Worm (Caenorhabditis elegans) whole organism, late embryonic: Measurements from ENCODE around the gene magu-2.

Experiments
- F13H6.1 ChIP-seq: sonication (generic microtip); optimal IDR thresholded peaks from 2 replicates; lab custom pipeline; 2016; ENCODE audit warnings: missing genetic modification characterization, missing compliant biosample characterization
- K09A11.1 ChIP-seq: sonication (generic microtip); optimal IDR thresholded peaks from 2 replicates; lab custom pipeline; 2017; ENCODE audit warnings: antibody characterized with exemption, mild to moderate bottlenecking, missing genetic modification characterization, missing compliant biosample characterization; ENCODE audit not compliant: insufficient read depth
- Y22D7AL.16 ChIP-seq: sonication (generic microtip); optimal IDR thresholded peaks from 2 replicates; lab custom pipeline; 2016; ENCODE audit warnings: missing genetic modification characterization, missing compliant biosample characterization
- ahr-1 ChIP-seq: sonication (generic microtip); optimal IDR thresholded peaks from 2 replicates; lab custom pipeline; 2016; ENCODE audit warnings: missing genetic modification characterization, missing compliant biosample characterization
- ceh-2 ChIP-seq: sonication (generic microtip); optimal IDR thresholded peaks from 2 replicates; lab custom pipeline; 2016; ENCODE audit warnings: missing genotype, missing genetic modification characterization, missing compliant biosample characterization
- ceh-31 ChIP-seq: sonication (generic microtip); optimal IDR thresholded peaks from 2 replicates; lab custom pipeline; 2016; ENCODE audit warnings: missing genetic modification characterization, missing compliant biosample characterization
- ceh-34 ChIP-seq: sonication (generic microtip); optimal IDR thresholded peaks from 2 replicates; lab custom pipeline; 2016; ENCODE audit warnings: mild to moderate bottlenecking, missing genetic modification characterization, missing compliant biosample characterization
- ceh-45 ChIP-seq: fragments of 200-800 bp; sonication (Bioruptor generic); IDR thresholded peaks from 2 replicates; pipeline ENCODE4 v1.3.6; 2022; ENCODE audit warnings: missing genetic modification reagents, missing genetic modification characterization, missing compliant biosample characterization
- ceh-6 ChIP-seq: fragments of 200-800 bp; sonication (Bioruptor generic); optimal IDR thresholded peaks from 2 replicates; lab custom pipeline; 2018; ENCODE audit warnings: mild to moderate bottlenecking, missing genetic modification characterization, missing compliant biosample characterization
- che-1 ChIP-seq: sonication (generic microtip); optimal IDR thresholded peaks from 2 replicates; lab custom pipeline; 2016; ENCODE audit warnings: mild to moderate bottlenecking, missing genetic modification characterization, missing compliant biosample characterization
- ets-4 ChIP-seq: sonication (generic microtip); optimal IDR thresholded peaks from 2 replicates; lab custom pipeline; 2016; ENCODE audit warnings: missing genetic modification characterization, missing compliant biosample characterization
- fax-1 ChIP-seq: sonication (generic microtip); optimal IDR thresholded peaks from 2 replicates; lab custom pipeline; 2016; ENCODE audit warnings: missing genotype, missing genetic modification characterization, missing compliant biosample characterization
- fkh-6 ChIP-seq: sonication (generic microtip); optimal IDR thresholded peaks from 2 replicates; lab custom pipeline; 2016; ENCODE audit warnings: missing genetic modification characterization, missing compliant biosample characterization
- hlh-30 ChIP-seq: sonication (generic microtip); optimal IDR thresholded peaks from 2 replicates; lab custom pipeline; 2017; ENCODE audit warnings: antibody characterized with exemption, missing genetic modification characterization, missing compliant biosample characterization; ENCODE audit not compliant: insufficient read depth
- hlh-6 ChIP-seq: sonication (generic microtip); optimal IDR thresholded peaks from 2 replicates; lab custom pipeline; 2016; ENCODE audit warnings: missing genotype, missing genetic modification characterization, missing compliant biosample characterization
- hlh-8 ChIP-seq: sonication (generic microtip); optimal IDR thresholded peaks from 2 replicates; lab custom pipeline; 2016; ENCODE audit warnings: missing genotype, missing genetic modification characterization, missing compliant biosample characterization
- lim-6 ChIP-seq: sonication (generic microtip); optimal IDR thresholded peaks from 2 replicates; lab custom pipeline; 2016; ENCODE audit warnings: missing genetic modification characterization, missing compliant biosample characterization
- lin-11 ChIP-seq: fragments of 200-800 bp; sonication (Bioruptor generic); optimal IDR thresholded peaks from 2 replicates; lab custom pipeline; 2018; ENCODE audit warnings: mild to moderate bottlenecking, missing genetic modification characterization, missing compliant biosample characterization
- madf-2 ChIP-seq: sonication (generic microtip); optimal IDR thresholded peaks from 2 replicates; lab custom pipeline; 2017; ENCODE audit warnings: missing genetic modification characterization, missing compliant biosample characterization
- mec-3 ChIP-seq: sonication (generic microtip); optimal IDR thresholded peaks from 2 replicates; lab custom pipeline; 2016; ENCODE audit warnings: borderline replicate concordance, missing genetic modification characterization, missing compliant biosample characterization
- nfya-1 ChIP-seq: sonication (generic microtip); optimal IDR thresholded peaks from 2 replicates; lab custom pipeline; 2017; ENCODE audit warnings: missing genetic modification characterization, mild to moderate bottlenecking, missing compliant biosample characterization, antibody characterized with exemption, moderate library complexity
- nhr-232 ChIP-seq: sonication (generic microtip); optimal IDR thresholded peaks from 2 replicates; lab custom pipeline; 2016; ENCODE audit warnings: missing genetic modification characterization, missing compliant biosample characterization
- odd-2 ChIP-seq: sonication (generic microtip); optimal IDR thresholded peaks from 2 replicates; lab custom pipeline; 2017; ENCODE audit warnings: antibody characterized with exemption, mild to moderate bottlenecking, missing genetic modification characterization, missing compliant biosample characterization
- pat-9 ChIP-seq: fragments of 200-800 bp; sonication (Bioruptor generic); optimal IDR thresholded peaks from 2 replicates; lab custom pipeline; 2018; ENCODE audit warnings: mild to moderate bottlenecking, missing genetic modification characterization, moderate library complexity, missing compliant biosample characterization
- pax-1 ChIP-seq: fragments of 150-350 bp; optimal IDR thresholded peaks from 2 replicates; lab custom pipeline; 2014; ENCODE audit warnings: missing biosample characterization, missing genetic modification characterization
- pha-2 ChIP-seq: sonication (generic microtip); optimal IDR thresholded peaks from 2 replicates; lab custom pipeline; 2017; ENCODE audit warnings: mild to moderate bottlenecking, missing genetic modification characterization, missing compliant biosample characterization
- pha-4 ChIP-seq: fragments of 150-350 bp; optimal IDR thresholded peaks from 2 replicates; lab custom pipeline; 2018; ENCODE audit warnings: missing biosample characterization, missing genetic modification reagents, missing genetic modification characterization
- pqm-1 ChIP-seq: sonication (generic microtip); optimal IDR thresholded peaks from 2 replicates; lab custom pipeline; 2016; ENCODE audit warnings: missing genetic modification characterization, missing compliant biosample characterization
- ref-2 ChIP-seq: sonication (generic microtip); optimal IDR thresholded peaks from 2 replicates; lab custom pipeline; 2016; ENCODE audit warnings: missing genetic modification characterization, missing compliant biosample characterization
- rnt-1 ChIP-seq: sonication (generic microtip); optimal IDR thresholded peaks from 2 replicates; lab custom pipeline; 2016; ENCODE audit warnings: missing genetic modification characterization, missing compliant biosample characterization
- sox-4 ChIP-seq: sonication (generic microtip); optimal IDR thresholded peaks from 2 replicates; lab custom pipeline; 2017; ENCODE audit warnings: mild to moderate bottlenecking, missing genetic modification characterization, inconsistent platforms, missing compliant biosample characterization
- tbx-2 ChIP-seq: sonication (generic microtip); optimal IDR thresholded peaks from 2 replicates; lab custom pipeline; 2016; ENCODE audit warnings: missing genetic modification characterization, missing compliant biosample characterization
- tbx-7 ChIP-seq: sonication (generic microtip); optimal IDR thresholded peaks from 2 replicates; lab custom pipeline; 2016; ENCODE audit warnings: missing genotype, missing genetic modification characterization, missing compliant biosample characterization
- unc-3 ChIP-seq, 2 experiments: fragments of 200-800 bp in 1 of 2; sonication (Bioruptor generic) in 1 of 2; sonication (generic microtip) in 1 of 2; conservative IDR thresholded peaks in 1 of 2; optimal IDR thresholded peaks in 1 of 2; 2 replicates each; pipeline versions ENCODE4 v1.3.6 to Lab custom; 2016 to 2022; ENCODE audit warnings: missing compliant biosample characterization in 2 of 2, missing genetic modification characterization in 2 of 2, missing genetic modification reagents in 1 of 2
- unc-42 ChIP-seq: sonication (generic microtip); optimal IDR thresholded peaks from 2 replicates; lab custom pipeline; 2016; ENCODE audit warnings: missing genotype, missing genetic modification characterization, missing compliant biosample characterization
- unc-55 ChIP-seq: sonication (generic microtip); optimal IDR thresholded peaks from 2 replicates; lab custom pipeline; 2017; ENCODE audit warnings: missing biosample characterization, missing genetic modification reagents, missing genetic modification characterization
- unc-86 ChIP-seq: sonication (generic microtip); optimal IDR thresholded peaks from 2 replicates; lab custom pipeline; 2016; ENCODE audit warnings: missing genetic modification characterization, missing compliant biosample characterization
- zip-5 ChIP-seq: sonication (generic microtip); optimal IDR thresholded peaks from 2 replicates; lab custom pipeline; 2016; ENCODE audit warnings: missing genetic modification characterization, missing compliant biosample characterization
- ztf-16 ChIP-seq: sonication (generic microtip); optimal IDR thresholded peaks from 2 replicates; lab custom pipeline; 2017; ENCODE audit warnings: missing genetic modification characterization, missing compliant biosample characterization

Gene magu-2

ce11 chrV:8760416-8760815, 40.4 kb downstream of the magu-2 start, which contains the start of gene ddn-1:
Gene ddn-1, minus strand, starts transcription at chrV:8760516.
- no peak for TF ChIP-seq pha-4 (tag; lab: Kevin White, UChicago)

- TF ChIP-seq F13H6.1 (tag; lab: Kevin White, UChicago): no peak
- no peak for TF ChIP-seq ceh-31 (tag; lab: Kevin White, UChicago)
- TF ChIP-seq hlh-30 (tag; lab: Kevin White, UChicago): no peak
- TF ChIP-seq ceh-6 (GFP tag; lab: Kevin White, UChicago): no peak
- no peak for TF ChIP-seq ceh-45 (GFP tag; lab: Robert Waterston, UW)
- TF ChIP-seq tbx-2: no peak
- no peak for TF ChIP-seq tbx-7
- no peak for TF ChIP-seq hlh-8 (tag; lab: Kevin White, UChicago)
- no peak for TF ChIP-seq ceh-34 (tag; lab: Kevin White, UChicago)
- no peak for TF ChIP-seq fkh-6
Observed at ce11 chrV:8758618-8759017, 42.2 kb downstream of the magu-2 start, which contains the start of gene B0507.7. Gene B0507.7, minus strand, starts transcription at chrV:8758718.

ce11 chrV:8754670-8755069, 46.2 kb downstream of the magu-2 start, which contains the start of gene B0507.4:
Gene B0507.4, plus strand, starts transcription at chrV:8754970.
- TF ChIP-seq unc-55 (GFP tag; lab: Kevin White, UChicago) (no peak), ahr-1 (tag; lab: Kevin White, UChicago) (no peak), tbx-2 (no peak), madf-2 (no peak), nfya-1 (tag; lab: Kevin White, UChicago) (no peak), lim-6 (no peak), pat-9 (tag; lab: Kevin White, UChicago) (no peak), ztf-16 (tag; lab: Kevin White, UChicago) (no peak), ceh-34 (tag; lab: Kevin White, UChicago) (no peak), sox-4 (tag; lab: Kevin White, UChicago) (no peak), unc-42 (tag; lab: Kevin White, UChicago) (no peak), hlh-30 (tag; lab: Kevin White, UChicago) (no peak), Y22D7AL.16 (tag; lab: Kevin White, UChicago) (no peak), pha-4 (tag; lab: Kevin White, UChicago) (no peak), odd-2 (tag; lab: Kevin White, UChicago) (no peak), ets-4 (tag; lab: Kevin White, UChicago) (no peak), nhr-232 (tag; lab: Kevin White, UChicago) (no peak), pha-2 (tag; lab: Kevin White, UChicago) (no peak), tbx-7 (no peak), ref-2 (no peak)

ce11 chrV:8753395-8753794, 47.4 kb downstream of the magu-2 start, which contains the start of gene B0507.5:
Gene B0507.5, plus strand, starts transcription at chrV:8753695.
- TF ChIP-seq rnt-1 (no peak), zip-5 (tag; lab: Kevin White, UChicago) (no peak), unc-3 (GFP tag; conservative IDR thresholded peaks at IDR 0.05; lab: Robert Waterston, UW) (no peak), unc-3 (tag; optimal IDR thresholded peaks at IDR 0.05; lab: Kevin White, UChicago) (no peak), che-1 (tag; lab: Kevin White, UChicago) (no peak), K09A11.1 (tag; lab: Kevin White, UChicago) (no peak), madf-2 (no peak), ceh-2 (tag; lab: Kevin White, UChicago) (no peak), fax-1 (tag; lab: Kevin White, UChicago) (no peak), pax-1 (no peak), mec-3 (tag; lab: Kevin White, UChicago) (no peak), F13H6.1 (tag; lab: Kevin White, UChicago) (no peak), lin-11 (tag; lab: Kevin White, UChicago) (no peak), nhr-232 (tag; lab: Kevin White, UChicago) (no peak), ceh-31 (tag; lab: Kevin White, UChicago) (no peak), hlh-6 (tag; lab: Kevin White, UChicago) (no peak), unc-86 (tag; lab: Kevin White, UChicago) (no peak), pqm-1 (tag; lab: Kevin White, UChicago) (no peak)
